Fruit fly (Drosophila melanogaster): ENCODE measurements around the gene CG18789.
A peak's percentile ranks its signal among the peaks of the same experiment; 100 is the strongest.

DNA sequence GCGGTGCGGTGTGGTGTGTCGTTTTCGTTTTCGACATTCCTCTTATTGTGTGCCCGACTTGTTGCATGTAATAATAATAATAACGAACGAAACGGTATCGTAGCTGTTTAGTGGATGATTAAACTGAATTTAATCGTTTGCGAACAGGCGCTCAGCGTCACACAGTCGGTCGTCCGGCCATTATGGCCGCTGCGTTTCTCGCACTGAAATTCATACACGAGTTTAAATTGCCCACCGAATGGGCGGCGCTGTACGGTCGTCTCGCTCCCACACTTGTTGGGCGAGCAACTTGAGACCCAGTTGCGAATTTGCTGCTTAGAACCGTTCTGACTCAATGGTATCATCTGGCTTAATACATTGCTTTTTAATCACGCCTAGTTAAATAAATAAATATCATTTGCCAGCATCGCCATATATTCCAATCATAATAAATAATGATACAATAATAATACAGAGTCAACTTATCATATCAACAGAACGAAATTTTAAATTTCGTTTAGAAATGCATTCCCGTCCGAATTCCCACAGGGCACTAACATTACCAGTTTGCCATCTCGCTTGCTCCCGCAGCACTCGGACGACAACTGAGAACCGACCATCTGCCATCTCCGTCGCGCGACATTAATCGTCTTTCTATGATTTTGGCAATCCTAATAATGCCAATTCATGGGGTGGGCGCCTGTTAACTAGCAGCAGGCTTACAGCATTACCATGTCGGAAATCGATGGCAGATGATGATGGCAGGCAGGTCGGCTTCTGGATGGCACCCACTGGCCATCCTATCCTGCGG, 15.8 kb upstream of the CG18789 start:
- TF ChIP-seq pdm3 (GFP tag; optimal IDR thresholded peaks at IDR 0.05) (peak; percentile 89), Smox (GFP tag; optimal IDR thresholded peaks at IDR 0.05) (peak; percentile 90), Blimp-1 (GFP tag; optimal IDR thresholded peaks at IDR 0.05) (peak; percentile 79), Met (GFP tag; optimal IDR thresholded peaks at IDR 0.05) (peak; percentile 91), OdsH (GFP tag; optimal IDR thresholded peaks at IDR 0.05) (peak; percentile 91), net (GFP tag; optimal IDR thresholded peaks at IDR 0.05) (peak; percentile 83), CG6163 (GFP tag; IDR thresholded peaks at IDR 0.05) (no peak), eg (GFP tag; IDR thresholded peaks at IDR 0.05) (no peak), Hr39 (GFP tag; optimal IDR thresholded peaks at IDR 0.05) (peak; percentile 80), CG16779 (tag; optimal IDR thresholded peaks at IDR 0.05) (peak; percentile 93)

Measured in whole organism, prepupa.